Fruit fly (Drosophila melanogaster) whole organism, embryonic: ENCODE measurements around the gene Polr3E.

Experiments used
- Asciz ChIP-seq: fragments of 200-800 bp; sonication (Bioruptor generic); optimal IDR thresholded peaks from 2 replicates; lab custom pipeline; 2017; ENCODE audit warnings: missing biosample characterization, mild to moderate bottlenecking, missing genetic modification characterization, missing genetic modification reagents
- CG10462 ChIP-seq: fragments of 200-800 bp; sonication (Bioruptor generic); optimal IDR thresholded peaks from 2 replicates; lab custom pipeline; 2016; ENCODE audit warnings: missing biosample characterization, missing genetic modification characterization
- CG10959 ChIP-seq: fragments of 200-800 bp; sonication (Bioruptor generic); IDR thresholded peaks from 2 replicates; pipeline ENCODE4 v1.3.6; 2022; ENCODE audit warnings: missing biosample characterization, missing genetic modification characterization
- CG11695 ChIP-seq: fragments of 200-800 bp; sonication (Bioruptor generic); IDR thresholded peaks from 3 replicates; pipeline ENCODE4 v1.3.6; 2022; ENCODE audit warnings: missing biosample characterization, missing genetic modification characterization
- CG1832 ChIP-seq: fragments of 200-800 bp; sonication (Bioruptor generic); optimal IDR thresholded peaks from 2 replicates; lab custom pipeline; 2017; ENCODE audit warnings: missing biosample characterization, mild to moderate bottlenecking, missing genetic modification characterization, inconsistent platforms
- CG18619 ChIP-seq: fragments of 200-800 bp; sonication (Bioruptor generic); optimal IDR thresholded peaks from 3 replicates; lab custom pipeline; 2017; ENCODE audit warnings: missing biosample characterization, mild to moderate bottlenecking, missing genetic modification characterization
- CG31388 ChIP-seq: fragments of 200-800 bp; sonication (Bioruptor generic); optimal IDR thresholded peaks from 2 replicates; lab custom pipeline; 2016; ENCODE audit warnings: missing biosample characterization, missing genetic modification characterization
- CG32772 ChIP-seq: fragments of 200-800 bp; sonication (Bioruptor generic); IDR thresholded peaks from 2 replicates; pipeline ENCODE4 v1.3.6; 2022; ENCODE audit warnings: missing biosample characterization, missing genetic modification characterization
- CG33557 ChIP-seq: fragments of 200-800 bp; sonication (Bioruptor generic); optimal IDR thresholded peaks from 2 replicates; lab custom pipeline; 2019; ENCODE audit warnings: missing biosample characterization, mild to moderate bottlenecking, missing genetic modification characterization, moderate library complexity
- CG5180 ChIP-seq: fragments of 200-800 bp; sonication (Bioruptor generic); optimal IDR thresholded peaks from 3 replicates; lab custom pipeline; 2017; ENCODE audit warnings: missing biosample characterization, missing genetic modification characterization, mild to moderate bottlenecking, moderate library complexity, missing genetic modification reagents
- CG7271 ChIP-seq: fragments of 200-800 bp; sonication (Bioruptor generic); optimal IDR thresholded peaks from 2 replicates; lab custom pipeline; 2018; ENCODE audit warnings: missing biosample characterization, mild to moderate bottlenecking, missing genetic modification characterization, moderate library complexity
- CG8281 ChIP-seq: fragments of 200-800 bp; sonication (Bioruptor generic); optimal IDR thresholded peaks from 2 replicates; lab custom pipeline; 2018; ENCODE audit warnings: missing biosample characterization, mild to moderate bottlenecking, missing genetic modification characterization, moderate library complexity
- CG8944 ChIP-seq: fragments of 200-800 bp; sonication (Bioruptor generic); optimal IDR thresholded peaks from 3 replicates; lab custom pipeline; 2016; ENCODE audit warnings: missing biosample characterization, missing genetic modification characterization
- CG9797 ChIP-seq: fragments of 200-800 bp; sonication (Bioruptor generic); optimal IDR thresholded peaks from 3 replicates; lab custom pipeline; 2018; ENCODE audit warnings: missing biosample characterization, mild to moderate bottlenecking, missing genetic modification characterization
- CoRest ChIP-seq: fragments of 200-800 bp; sonication (Bioruptor generic); optimal IDR thresholded peaks from 3 replicates; lab custom pipeline; 2018; ENCODE audit warnings: missing biosample characterization, mild to moderate bottlenecking, missing genetic modification characterization, moderate library complexity
- D ChIP-seq, 2 experiments: fragments of 200-800 bp in 1 of 2; fragments of >200 bp in 1 of 2; sonication (Bioruptor generic) in 1 of 2; optimal IDR thresholded peaks; 2 replicates in 1 of 2; 3 replicates in 1 of 2; lab custom pipeline; 2017; ENCODE audit warnings: mild to moderate bottlenecking in 1 of 2, missing biosample characterization in 1 of 2, missing genetic modification characterization in 1 of 2, missing genetic modification reagents in 1 of 2
- Deaf1 ChIP-seq: fragments of 200-800 bp; optimal IDR thresholded peaks from 3 replicates; lab custom pipeline; 2019; ENCODE audit warnings: missing biosample characterization, mild to moderate bottlenecking, missing genetic modification characterization, moderate library complexity
- E2f2 ChIP-seq: fragments of 200-800 bp; sonication (Bioruptor generic); IDR thresholded peaks from 2 replicates; pipeline ENCODE4 v1.3.6; 2022; ENCODE audit warnings: missing biosample characterization, missing genetic modification characterization
- Elba2 ChIP-seq: fragments of 200-800 bp; sonication (Bioruptor generic); optimal IDR thresholded peaks from 3 replicates; lab custom pipeline; 2016; ENCODE audit warnings: missing biosample characterization, missing genetic modification characterization
- Ets65A ChIP-seq: fragments of 200-800 bp; sonication (Bioruptor generic); peaks from one replicate; lab custom pipeline; 2016; ENCODE audit warnings: missing biosample characterization, missing genetic modification characterization
- GATAe ChIP-seq: fragments of 200-800 bp; sonication (Bioruptor generic); conservative IDR thresholded peaks from 2 replicates; pipeline ENCODE4 v1.3.6; 2022; ENCODE audit warnings: missing biosample characterization, missing genetic modification characterization
- HLH3B ChIP-seq: fragments of 200-800 bp; sonication (Bioruptor generic); IDR thresholded peaks from 2 replicates; pipeline ENCODE4 v1.3.6; 2022; ENCODE audit warnings: missing biosample characterization, missing genetic modification characterization
- Lim3 ChIP-seq: fragments of 200-800 bp; sonication (Bioruptor generic); IDR thresholded peaks from 2 replicates; pipeline ENCODE4 v1.3.6; 2022; ENCODE audit warnings: missing biosample characterization, missing genetic modification characterization
- Mad ChIP-seq: fragments of 200-800 bp; sonication (Bioruptor generic); optimal IDR thresholded peaks from 2 replicates; lab custom pipeline; 2016; ENCODE audit warnings: missing biosample characterization, missing genetic modification characterization
- Myb ChIP-seq: fragments of 200-800 bp; sonication (Bioruptor generic); optimal IDR thresholded peaks from 2 replicates; lab custom pipeline; 2016; ENCODE audit warnings: missing biosample characterization, missing genetic modification characterization
- Oli ChIP-seq: fragments of 200-800 bp; sonication (Bioruptor generic); optimal IDR thresholded peaks from 2 replicates; lab custom pipeline; 2018; ENCODE audit warnings: missing biosample characterization, mild to moderate bottlenecking, missing genetic modification characterization, moderate library complexity
- Ptx1 ChIP-seq: fragments of 200-800 bp; sonication (Bioruptor generic); IDR thresholded peaks from 2 replicates; pipeline ENCODE4 v1.3.6; 2022; ENCODE audit warnings: missing biosample characterization, missing genetic modification characterization
- Xrp1 ChIP-seq: fragments of 200-800 bp; sonication (Bioruptor generic); IDR thresholded peaks from 2 replicates; pipeline ENCODE4 v1.3.6; 2022; ENCODE audit warnings: missing biosample characterization, missing genetic modification characterization
- br ChIP-seq: fragments of >200 bp; optimal IDR thresholded peaks from 2 replicates; lab custom pipeline; 2017
- btn ChIP-seq: fragments of 200-800 bp; sonication (Bioruptor generic); optimal IDR thresholded peaks from 2 replicates; lab custom pipeline; 2016; ENCODE audit warnings: missing biosample characterization, missing genetic modification characterization
- eyg ChIP-seq: fragments of 200-800 bp; sonication (Bioruptor generic); optimal IDR thresholded peaks from 3 replicates; lab custom pipeline; 2016; ENCODE audit warnings: missing biosample characterization, missing genetic modification characterization
- gem ChIP-seq: fragments of 200-800 bp; sonication (Bioruptor generic); optimal IDR thresholded peaks from 2 replicates; lab custom pipeline; 2019; ENCODE audit warnings: missing biosample characterization, mild to moderate bottlenecking, missing genetic modification characterization, moderate library complexity
- gfzf ChIP-seq: fragments of 200-800 bp; sonication (Bioruptor generic); optimal IDR thresholded peaks from 2 replicates; lab custom pipeline; 2016; ENCODE audit warnings: missing biosample characterization, mild to moderate bottlenecking, missing genetic modification characterization, moderate library complexity
- gsb ChIP-seq: fragments of 200-800 bp; sonication (Bioruptor generic); IDR thresholded peaks from 2 replicates; pipeline ENCODE4 v1.3.6; 2022; ENCODE audit warnings: missing biosample characterization, missing genetic modification characterization
- ind ChIP-seq: fragments of 200-800 bp; sonication (Bioruptor generic); optimal IDR thresholded peaks from 3 replicates; lab custom pipeline; 2016; ENCODE audit warnings: missing biosample characterization, missing genetic modification characterization
- insv ChIP-seq, 2 experiments: fragments of 200-800 bp; sonication (Bioruptor generic); optimal IDR thresholded peaks; 3 replicates each; lab custom pipeline; 2016 to 2018; ENCODE audit warnings: missing biosample characterization in 2 of 2, missing genetic modification characterization in 2 of 2
- lab ChIP-seq: fragments of 200-800 bp; sonication (Bioruptor generic); optimal IDR thresholded peaks from 3 replicates; lab custom pipeline; 2017; ENCODE audit warnings: missing biosample characterization, missing genetic modification characterization, mild to moderate bottlenecking, moderate library complexity, missing genetic modification reagents
- odd ChIP-seq: fragments of 200-800 bp; sonication (Bioruptor generic); optimal IDR thresholded peaks from 2 replicates; lab custom pipeline; 2017; ENCODE audit warnings: missing biosample characterization, mild to moderate bottlenecking, missing genetic modification characterization
- pan ChIP-seq, 4 experiments: fragments of >200 bp in 3 of 4; fragments of 200-800 bp in 1 of 4; sonication (Bioruptor generic) in 1 of 4; optimal IDR thresholded peaks in 3 of 4; IDR thresholded peaks in 1 of 4; 2 replicates each; pipeline versions ENCODE4 v1.3.6 to Lab custom; 2017 to 2022; ENCODE audit warnings: missing biosample characterization in 2 of 4, missing genetic modification characterization in 2 of 4, mixed read lengths in 1 of 4
- run ChIP-seq: fragments of 200-800 bp; sonication (Bioruptor generic); optimal IDR thresholded peaks from 3 replicates; lab custom pipeline; 2018; ENCODE audit warnings: missing biosample characterization, mild to moderate bottlenecking, missing genetic modification characterization
- sc ChIP-seq, 3 experiments: fragments of >200 bp in 2 of 3; fragments of 200-800 bp in 1 of 3; sonication (Bioruptor generic) in 1 of 3; optimal IDR thresholded peaks; 2 replicates in 2 of 3; 3 replicates in 1 of 3; lab custom pipeline; 2017; ENCODE audit warnings: mild to moderate bottlenecking in 1 of 3, missing biosample characterization in 1 of 3, missing genetic modification characterization in 1 of 3, missing genetic modification reagents in 1 of 3
- sens ChIP-seq: fragments of 200-800 bp; sonication (Bioruptor generic); peaks from one replicate; lab custom pipeline; 2016; ENCODE audit warnings: missing biosample characterization, missing genetic modification characterization
- sens-2 ChIP-seq: fragments of 200-800 bp; sonication (Bioruptor generic); IDR thresholded peaks from 2 replicates; pipeline ENCODE4 v1.3.6; 2022; ENCODE audit warnings: missing biosample characterization, missing genetic modification characterization
- so ChIP-seq: fragments of 200-800 bp; sonication (Bioruptor generic); IDR thresholded peaks from 3 replicates; pipeline ENCODE4 v1.3.6; 2022; ENCODE audit warnings: missing biosample characterization, missing genetic modification characterization
- tgo ChIP-seq: fragments of 200-800 bp; sonication (Bioruptor generic); IDR thresholded peaks from 3 replicates; pipeline ENCODE4 v1.3.6; 2022; ENCODE audit warnings: missing biosample characterization, missing genetic modification characterization
- tio ChIP-seq: fragments of 200-800 bp; sonication (Bioruptor generic); optimal IDR thresholded peaks from 2 replicates; lab custom pipeline; 2017; ENCODE audit warnings: missing biosample characterization, missing genetic modification characterization, inconsistent platforms
- wdn ChIP-seq: fragments of 200-800 bp; sonication (Bioruptor generic); IDR thresholded peaks from 2 replicates; pipeline ENCODE4 v1.3.6; 2022; ENCODE audit warnings: missing biosample characterization, missing genetic modification characterization
- yki ChIP-seq: fragments of >200 bp; optimal IDR thresholded peaks from 3 replicates; lab custom pipeline; 2018
- zf30C ChIP-seq: fragments of 200-800 bp; sonication (Bioruptor generic); optimal IDR thresholded peaks from 3 replicates; lab custom pipeline; 2018; ENCODE audit warnings: missing biosample characterization, mild to moderate bottlenecking, missing genetic modification characterization
- zfh1 ChIP-seq: fragments of 200-800 bp; sonication (Bioruptor generic); IDR thresholded peaks from 3 replicates; pipeline ENCODE4 v1.3.6; 2022; ENCODE audit warnings: missing biosample characterization, missing genetic modification characterization

Gene Polr3E

dm6 chr3L:21036257-21036957 lies 4.8 kb downstream of the Polr3E start (continued):
- TF ChIP-seq CG8281 (tag; lab: Kevin White, UChicago) (no peak), zf30C (no peak), eyg (GFP tag; lab: Kevin White, UChicago) (no peak), Mad (GFP tag; lab: Kevin White, UChicago) (no peak), Ets65A (no peak), Elba2 (GFP tag; lab: Kevin White, UChicago) (no peak), Deaf1 (no peak), CG10959 (GFP tag; lab: Robert Waterston, UW) (no peak), Lim3 (no peak), br (lab: Kevin White, UChicago) (no peak), GATAe (GFP tag; lab: Robert Waterston, UW) (peak; percentile 89), yki (no peak), gsb (GFP tag; lab: Robert Waterston, UW) (no peak), zfh1 (GFP tag; lab: Robert Waterston, UW) (no peak), tio (GFP tag; lab: Kevin White, UChicago) (no peak), CG1832 (GFP tag; lab: Kevin White, UChicago) (no peak), CG31388 (GFP tag; lab: Kevin White, UChicago) (no peak), Oli (tag; lab: Kevin White, UChicago) (no peak), sens (GFP tag; lab: Kevin White, UChicago) (peak; percentile 62), CG11695 (GFP tag; lab: Robert Waterston, UW) (no peak), D (optimal IDR thresholded peaks at IDR 0.05; lab: Kevin White, UChicago) (no peak), D (GFP tag; optimal IDR thresholded peaks at IDR 0.05; lab: Kevin White, UChicago) (no peak), ind (GFP tag; lab: Kevin White, UChicago) (no peak), CG5180 (no peak), CG9797 (GFP tag; lab: Kevin White, UChicago) (no peak), pan (optimal IDR thresholded peaks at IDR 0.05; lab: Kevin White, UChicago) (no peak), pan (GFP tag; optimal IDR thresholded peaks at IDR 0.05 in 1 of 2, IDR thresholded peaks at IDR 0.05 in 1 of 2) (peak in 1 of 2 experiments; percentile 33), sc (optimal IDR thresholded peaks at IDR 0.05; lab: Kevin White, UChicago) (no peak), sc (GFP tag; optimal IDR thresholded peaks at IDR 0.05; lab: Kevin White, UChicago) (no peak), odd (GFP tag; lab: Kevin White, UChicago) (no peak), CG32772 (GFP tag; lab: Robert Waterston, UW) (no peak), insv (GFP tag; optimal IDR thresholded peaks at IDR 0.05; lab: Kevin White, UChicago) (no peak), HLH3B (GFP tag; lab: Robert Waterston, UW) (0 out of 2 replicates have a peak, but pooled peaks have one; percentile 5), E2f2 (GFP tag; lab: Robert Waterston, UW) (no peak), CG8944 (GFP tag; lab: Kevin White, UChicago) (no peak), Asciz (GFP tag; lab: Kevin White, UChicago) (peak; percentile 37), wdn (GFP tag; lab: Robert Waterston, UW) (no peak), Myb (GFP tag; lab: Kevin White, UChicago) (no peak), btn (GFP tag; lab: Kevin White, UChicago) (no peak), Xrp1 (GFP tag; lab: Robert Waterston, UW) (0 out of 2 replicates have a peak, but pooled peaks have one; percentile 30), CG7271 (tag; lab: Kevin White, UChicago) (no peak), tgo (GFP tag; lab: Robert Waterston, UW) (no peak), CoRest (tag; lab: Kevin White, UChicago) (no peak), sens-2 (GFP tag; lab: Robert Waterston, UW) (no peak), CG10462 (GFP tag; lab: Kevin White, UChicago) (no peak), run (no peak), lab (GFP tag; lab: Kevin White, UChicago) (peak; percentile 51), Ptx1 (no peak), CG33557 (GFP tag; lab: Kevin White, UChicago) (no peak), so (GFP tag; lab: Robert Waterston, UW) (0 out of 3 replicates have a peak, but pooled peaks have one; percentile 46), gfzf (GFP tag; lab: Kevin White, UChicago) (no peak), CG18619 (no peak), gem (no peak)
